Worm (Caenorhabditis elegans) whole organism, late embryonic: ENCODE results near the gene T01G6.10.

Source experiments
- F13H6.1 ChIP-seq: sonication (generic microtip); optimal IDR thresholded peaks from 2 replicates; lab custom pipeline; 2016; ENCODE audit warnings: missing genetic modification characterization, missing compliant biosample characterization
- ceh-45 ChIP-seq: fragments of 200-800 bp; sonication (Bioruptor generic); IDR thresholded peaks from 2 replicates; pipeline ENCODE4 v1.3.6; 2022; ENCODE audit warnings: missing genetic modification reagents, missing genetic modification characterization, missing compliant biosample characterization
- che-1 ChIP-seq: sonication (generic microtip); optimal IDR thresholded peaks from 2 replicates; lab custom pipeline; 2016; ENCODE audit warnings: mild to moderate bottlenecking, missing genetic modification characterization, missing compliant biosample characterization
- pat-9 ChIP-seq: fragments of 200-800 bp; sonication (Bioruptor generic); optimal IDR thresholded peaks from 2 replicates; lab custom pipeline; 2018; ENCODE audit warnings: mild to moderate bottlenecking, missing genetic modification characterization, moderate library complexity, missing compliant biosample characterization
- tbx-7 ChIP-seq: sonication (generic microtip); optimal IDR thresholded peaks from 2 replicates; lab custom pipeline; 2016; ENCODE audit warnings: missing genotype, missing genetic modification characterization, missing compliant biosample characterization

T01G6.10 gene

DNA sequence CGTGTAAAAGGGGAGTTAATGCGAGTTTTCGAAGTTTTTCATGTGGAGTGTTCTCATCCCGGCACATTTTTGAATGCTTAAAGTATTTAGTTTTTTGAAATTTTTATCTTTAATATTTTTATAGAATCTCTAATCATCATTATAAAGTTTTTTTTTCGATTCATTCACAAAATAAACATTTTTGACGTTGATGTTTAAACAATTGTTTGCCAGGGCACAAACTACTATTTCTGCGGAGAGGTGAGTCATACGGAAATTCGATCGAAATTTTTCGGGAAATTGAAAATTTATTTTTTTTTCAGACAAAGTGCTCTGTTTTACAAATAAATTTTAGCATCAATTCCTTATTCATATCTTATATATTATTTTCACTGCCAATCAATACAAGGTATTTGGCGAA lies 49.5 kb downstream of the T01G6.10 start, which contains the start of gene nhr-98:
Gene nhr-98, plus strand, starts transcription at position 301 of the 400 bp plus-strand sequence.
- TF ChIP-seq F13H6.1 (tag; lab: Kevin White, UChicago), result no peak
- TF ChIP-seq che-1 (tag; lab: Kevin White, UChicago), result no peak
- TF ChIP-seq tbx-7 (tag; lab: Kevin White, UChicago), result no peak
- no peak for TF ChIP-seq ceh-45
- TF ChIP-seq pat-9 (tag; lab: Kevin White, UChicago), result no peak
